Fruit fly (Drosophila melanogaster): ENCODE measurements around the gene SA1.

Gene SA1

dm6 chr2L:6967422-6968012 is 17.3 kb downstream of the SA1 start, which contains the start of gene Sumo (continued):
- peak; percentile 30 for TF ChIP-seq Oli (tag; optimal IDR thresholded peaks at IDR 0.05)
- TF ChIP-seq ind (GFP tag; optimal IDR thresholded peaks at IDR 0.05): no peak
- no peak for TF ChIP-seq CG33557 (GFP tag; optimal IDR thresholded peaks at IDR 0.05)
- TF ChIP-seq CG13424 (tag; optimal IDR thresholded peaks at IDR 0.05): no peak
- TF ChIP-seq CG17186 (GFP tag; optimal IDR thresholded peaks at IDR 0.05): no peak
- TF ChIP-seq Nf-YB (GFP tag; optimal IDR thresholded peaks at IDR 0.05): no peak
- TF ChIP-seq gem (tag; optimal IDR thresholded peaks at IDR 0.05): peak; percentile 21
- TF ChIP-seq CG9817 (tag; optimal IDR thresholded peaks at IDR 0.05): peak; percentile 27
- no peak for TF ChIP-seq CG12769 (tag; optimal IDR thresholded peaks at IDR 0.05)
- peak; percentile 93 for TF ChIP-seq row (GFP tag; IDR thresholded peaks at IDR 0.05)
- TF ChIP-seq gce (GFP tag; IDR thresholded peaks at IDR 0.05): no peak
- TF ChIP-seq da (GFP tag; optimal IDR thresholded peaks at IDR 0.05): no peak
- TF ChIP-seq CG9876 (GFP tag; optimal IDR thresholded peaks at IDR 0.05): no peak
- TF ChIP-seq Sin3A (optimal IDR thresholded peaks at IDR 0.05): peak; percentile 13
- TF ChIP-seq Poxn (GFP tag; IDR thresholded peaks at IDR 0.05): no peak
- no peak for TF ChIP-seq her (GFP tag; optimal IDR thresholded peaks at IDR 0.05)
- TF ChIP-seq esg (GFP tag; conservative IDR thresholded peaks at IDR 0.05): no peak
- no peak for TF ChIP-seq CG10462 (GFP tag; optimal IDR thresholded peaks at IDR 0.05)
- no peak for TF ChIP-seq pb (GFP tag; optimal IDR thresholded peaks at IDR 0.05)
- TF ChIP-seq CG5180 (GFP tag; optimal IDR thresholded peaks at IDR 0.05): no peak
- peak; percentile 32 for TF ChIP-seq CG17829 (tag; optimal IDR thresholded peaks at IDR 0.05)
- TF ChIP-seq E2f1 (GFP tag; IDR thresholded peaks at IDR 0.05): 0 out of 2 replicates have a peak, but pooled peaks have one; percentile 13
- TF ChIP-seq danr (GFP tag; IDR thresholded peaks at IDR 0.05): no peak
- TF ChIP-seq CG12071 (GFP tag; optimal IDR thresholded peaks at IDR 0.05): no peak
- no peak for TF ChIP-seq unpg (GFP tag; optimal IDR thresholded peaks at IDR 0.05)
- TF ChIP-seq Usf (GFP tag; optimal IDR thresholded peaks at IDR 0.05): peak; percentile 25
- peak; percentile 79 for TF ChIP-seq pzg (GFP tag; optimal IDR thresholded peaks at IDR 0.05)
- TF ChIP-seq bcd (GFP tag; optimal IDR thresholded peaks at IDR 0.05): peak; percentile 11
- no peak for TF ChIP-seq aop (GFP tag; IDR thresholded peaks at IDR 0.05)
- no peak for TF ChIP-seq CG7786 (GFP tag; optimal IDR thresholded peaks at IDR 0.05)
- TF ChIP-seq Scr (GFP tag; IDR thresholded peaks at IDR 0.05; ENCODE audit: partially characterized antibody): peak; percentile 96
- no peak for TF ChIP-seq ac (GFP tag; optimal IDR thresholded peaks at IDR 0.05)
- TF ChIP-seq CG11398 (GFP tag; optimal IDR thresholded peaks at IDR 0.05): no peak
- no peak for TF ChIP-seq CG15073 (GFP tag; optimal IDR thresholded peaks at IDR 0.05)
- no peak; the same call in 1 of the 3 replicates for TF ChIP-seq CG17361 (GFP tag; IDR thresholded peaks at IDR 0.05)
- no peak for TF ChIP-seq CG8478 (optimal IDR thresholded peaks at IDR 0.05)
- TF ChIP-seq nmo (GFP tag; optimal IDR thresholded peaks at IDR 0.05): peak; percentile 50
- peak; percentile 10; the same call in 1 of the 2 replicates for TF ChIP-seq vvl (GFP tag; IDR thresholded peaks at IDR 0.05)
- no peak for TF ChIP-seq CG10565 (GFP tag; optimal IDR thresholded peaks at IDR 0.05)
- TF ChIP-seq slou (GFP tag; optimal IDR thresholded peaks at IDR 0.05): no peak
- no peak for TF ChIP-seq CG14050 (GFP tag; IDR thresholded peaks at IDR 0.05)
- no peak for TF ChIP-seq repo (GFP tag; optimal IDR thresholded peaks at IDR 0.05)
- TF ChIP-seq CG1024 (GFP tag; IDR thresholded peaks at IDR 0.05): 0 out of 2 replicates have a peak, but pooled peaks have one; percentile 17
- TF ChIP-seq HmgD (GFP tag; optimal IDR thresholded peaks at IDR 0.05): no peak
- TF ChIP-seq Adf1 (GFP tag; IDR thresholded peaks at IDR 0.05): no peak
- TF ChIP-seq Doc3 (GFP tag; IDR thresholded peaks at IDR 0.05; ENCODE audit: partially characterized antibody): peak; percentile 80
- no peak for TF ChIP-seq grn (GFP tag; optimal IDR thresholded peaks at IDR 0.05)
- no peak for TF ChIP-seq CG6689 (GFP tag; IDR thresholded peaks at IDR 0.05)
- TF ChIP-seq Dfd (GFP tag; optimal IDR thresholded peaks at IDR 0.05): no peak
- TF ChIP-seq Hand (GFP tag; optimal IDR thresholded peaks at IDR 0.05): no peak
- TF ChIP-seq CG3726 (GFP tag; IDR thresholded peaks at IDR 0.05): no peak
- TF ChIP-seq CG31224 (GFP tag; IDR thresholded peaks at IDR 0.05): no peak

All from whole organism, embryonic.